Worm (Caenorhabditis elegans): ENCODE results near the gene F41H10.2.

F41H10.2 gene

ce11 chrIV:5360533-5360932 is 20.9 kb upstream of the F41H10.2 start, which contains the start of gene F41H10.5:
Gene F41H10.5 (plus strand): TSS chrIV:5360907.
- TF ChIP-seq nfya-1 (tag; optimal IDR thresholded peaks at IDR 0.05; ENCODE audit: insufficient read depth) (peak; percentile 89), elt-2 (tag; optimal IDR thresholded peaks at IDR 0.05) (no peak)

ce11 chrIV:5364135-5364609 is 17.3 kb upstream of the F41H10.2 start, which contains the start of the genes hda-6 and F41H10.4:
Gene hda-6 (minus strand): TSS chrIV:5364306.
Gene F41H10.4 (plus strand): TSS chrIV:5364559.
- TF ChIP-seq nhr-12 (tag; optimal IDR thresholded peaks at IDR 0.05) (no peak), ztf-11 (tag; optimal IDR thresholded peaks at IDR 0.05) (no peak), nhr-237 (tag; optimal IDR thresholded peaks at IDR 0.05) (no peak), unc-39 (tag; optimal IDR thresholded peaks at IDR 0.05) (no peak), ztf-4 (tag; optimal IDR thresholded peaks at IDR 0.05) (no peak), ceh-82 (tag; optimal IDR thresholded peaks at IDR 0.05) (no peak), tbx-2 (tag; optimal IDR thresholded peaks at IDR 0.05) (no peak), elt-2 (tag; optimal IDR thresholded peaks at IDR 0.05) (peak; percentile 28), pha-4 (tag; optimal IDR thresholded peaks at IDR 0.05) (peak; percentile 75), jun-1 (tag; optimal IDR thresholded peaks at IDR 0.05) (no peak), nhr-11 (tag; optimal IDR thresholded peaks at IDR 0.05) (no peak), elt-3 (tag; optimal IDR thresholded peaks at IDR 0.05) (no peak), unc-62 (GFP tag; optimal IDR thresholded peaks at IDR 0.05) (no peak), sea-2 (GFP tag; optimal IDR thresholded peaks at IDR 0.05) (no peak), eor-1 (tag; optimal IDR thresholded peaks at IDR 0.05) (no peak), egl-27 (tag; optimal IDR thresholded peaks at IDR 0.05) (no peak), daf-12 (tag; optimal IDR thresholded peaks at IDR 0.05) (no peak), R02D3.7 (tag; optimal IDR thresholded peaks at IDR 0.05) (no peak), fos-1 (tag; optimal IDR thresholded peaks at IDR 0.05) (no peak), lsy-12 (tag; optimal IDR thresholded peaks at IDR 0.05) (no peak), nhr-67 (tag; optimal IDR thresholded peaks at IDR 0.05) (no peak), nhr-25 (tag; optimal IDR thresholded peaks at IDR 0.05) (peak; percentile 97), ZK546.5 (tag; optimal IDR thresholded peaks at IDR 0.05) (no peak), mdl-1 (tag; optimal IDR thresholded peaks at IDR 0.05) (no peak), fkh-10 (GFP tag; optimal IDR thresholded peaks at IDR 0.05) (no peak), ama-1 (optimal IDR thresholded peaks at IDR 0.05) (no peak), hmg-11 (tag; optimal IDR thresholded peaks at IDR 0.05) (no peak), nhr-77 (tag; optimal IDR thresholded peaks at IDR 0.05) (no peak), nhr-76 (tag; optimal IDR thresholded peaks at IDR 0.05) (no peak), skn-1 (tag; optimal IDR thresholded peaks at IDR 0.05) (peak; percentile 9), ceh-9 (tag; optimal IDR thresholded peaks at IDR 0.05) (no peak), nhr-43 (tag; optimal IDR thresholded peaks at IDR 0.05; ENCODE audit: poor library complexity, severe bottlenecking) (peak; percentile 85), snpc-4 (tag; optimal IDR thresholded peaks at IDR 0.05) (peak; percentile 92), lin-39 (tag; optimal IDR thresholded peaks at IDR 0.05) (peak; percentile 33), nfya-1 (tag; optimal IDR thresholded peaks at IDR 0.05; ENCODE audit: insufficient read depth) (peak; percentile 75), mml-1 (tag; optimal IDR thresholded peaks at IDR 0.05) (no peak), egl-5 (tag; optimal IDR thresholded peaks at IDR 0.05) (peak; percentile 73), nhr-23 (tag; optimal IDR thresholded peaks at IDR 0.05) (peak; percentile 75), lin-15B (tag; optimal IDR thresholded peaks at IDR 0.05) (peak; percentile 93), pqm-1 (tag; optimal IDR thresholded peaks at IDR 0.05) (no peak), aly-2 (tag; optimal IDR thresholded peaks at IDR 0.05) (no peak), elt-1 (tag; optimal IDR thresholded peaks at IDR 0.05) (no peak), zag-1 (tag; optimal IDR thresholded peaks at IDR 0.05) (no peak), ceh-16 (tag; optimal IDR thresholded peaks at IDR 0.05) (no peak), fkh-2 (tag; optimal IDR thresholded peaks at IDR 0.05) (no peak), nhr-28 (tag; optimal IDR thresholded peaks at IDR 0.05) (no peak), ceh-28 (tag; optimal IDR thresholded peaks at IDR 0.05) (no peak)
